Fruit fly (Drosophila melanogaster): ENCODE data around the gene Acsx3.

dm6 chr3R:19812472-19812871, 31.4 kb downstream of the Acsx3 start:
- TF ChIP-seq CG12768 (GFP tag; optimal IDR thresholded peaks at IDR 0.05) (no peak), CG1620 (GFP tag; optimal IDR thresholded peaks at IDR 0.05) (no peak)
